Fruit fly (Drosophila melanogaster): ENCODE data around the gene rtet.
A peak's percentile ranks its signal among the peaks of the same experiment; 100 is the strongest.

The rtet gene

dm6 chr3R:21065010-21065695 is 43.1 kb upstream of the rtet start, which contains the start of gene AnxB9 (continued):
- TF ChIP-seq CG17829 (tag; optimal IDR thresholded peaks at IDR 0.05), result no peak
- TF ChIP-seq CG4424 (GFP tag; optimal IDR thresholded peaks at IDR 0.05), result no peak
- no peak for TF ChIP-seq ase (GFP tag; IDR thresholded peaks at IDR 0.05)
- TF ChIP-seq CG11695 (GFP tag; IDR thresholded peaks at IDR 0.05), result 0 out of 3 replicates have a peak, but pooled peaks have one; percentile 44
- TF ChIP-seq Taf1 (GFP tag; IDR thresholded peaks at IDR 0.05), result no peak
- no peak for TF ChIP-seq Hsf (GFP tag; optimal IDR thresholded peaks at IDR 0.05)
- TF ChIP-seq CG4282 (GFP tag; optimal IDR thresholded peaks at IDR 0.05), result peak; percentile 8
- TF ChIP-seq Gug (GFP tag; IDR thresholded peaks at IDR 0.05), result 0 out of 4 replicates have a peak, but pooled peaks have one; percentile 7
- no peak for TF ChIP-seq lov (optimal IDR thresholded peaks at IDR 0.05)
- TF ChIP-seq lov (GFP tag; IDR thresholded peaks at IDR 0.05), result 0 out of 3 replicates have a peak, but pooled peaks have one; percentile 28
- no peak; the same call in 1 of the 2 replicates for TF ChIP-seq lmd (GFP tag; IDR thresholded peaks at IDR 0.05)
- TF ChIP-seq CG7357 (GFP tag; IDR thresholded peaks at IDR 0.05), result no peak
- TF ChIP-seq unpg (GFP tag; optimal IDR thresholded peaks at IDR 0.05), result peak; percentile 28
- TF ChIP-seq Eip74EF (GFP tag; optimal IDR thresholded peaks at IDR 0.05), result peak in 1 of 2 experiments; percentile 49
- no peak for TF ChIP-seq fru (optimal IDR thresholded peaks at IDR 0.05)
- no peak for TF ChIP-seq fd96Cb (tag; optimal IDR thresholded peaks at IDR 0.05)
- TF ChIP-seq CG32772 (GFP tag; IDR thresholded peaks at IDR 0.05), result no peak
- TF ChIP-seq Ada2b (GFP tag; IDR thresholded peaks at IDR 0.05), result no peak
- no peak for TF ChIP-seq CG10654 (GFP tag; optimal IDR thresholded peaks at IDR 0.05)
- TF ChIP-seq Chrac-16 (GFP tag; optimal IDR thresholded peaks at IDR 0.05), result no peak
- no peak for TF ChIP-seq gem (tag; optimal IDR thresholded peaks at IDR 0.05)
- no peak for TF ChIP-seq CG4730 (GFP tag; IDR thresholded peaks at IDR 0.05)
- TF ChIP-seq MTF-1 (GFP tag; optimal IDR thresholded peaks at IDR 0.05; ENCODE audit: borderline replicate concordance), result peak; percentile 71
- TF ChIP-seq gsb (GFP tag; IDR thresholded peaks at IDR 0.05), result no peak
- peak; percentile 66 for TF ChIP-seq CG18599 (GFP tag; optimal IDR thresholded peaks at IDR 0.05)
- no peak for TF ChIP-seq Kr (GFP tag; optimal IDR thresholded peaks at IDR 0.05)
- TF ChIP-seq CG1602 (GFP tag; optimal IDR thresholded peaks at IDR 0.05), result no peak
- TF ChIP-seq Atf-2 (GFP tag; optimal IDR thresholded peaks at IDR 0.05), result no peak
- TF ChIP-seq CG9215 (GFP tag; IDR thresholded peaks at IDR 0.05), result no peak
- TF ChIP-seq CG17186 (GFP tag; optimal IDR thresholded peaks at IDR 0.05), result no peak
- no peak; the same call in 1 of the 3 replicates for TF ChIP-seq Doc3 (GFP tag; IDR thresholded peaks at IDR 0.05; ENCODE audit: partially characterized antibody)
- TF ChIP-seq Fer2 (tag; optimal IDR thresholded peaks at IDR 0.05), result no peak
- peak; percentile 84 for TF ChIP-seq Jarid2 (GFP tag; optimal IDR thresholded peaks at IDR 0.05)
- TF ChIP-seq BEAF-32 (GFP tag; optimal IDR thresholded peaks at IDR 0.05), result no peak
- TF ChIP-seq Asciz (GFP tag; optimal IDR thresholded peaks at IDR 0.05), result peak; percentile 29
- TF ChIP-seq CG17385 (GFP tag; optimal IDR thresholded peaks at IDR 0.05), result peak; percentile 55
- TF ChIP-seq CG15696 (tag; optimal IDR thresholded peaks at IDR 0.05), result no peak
- TF ChIP-seq sc (optimal IDR thresholded peaks at IDR 0.05), result no peak
- TF ChIP-seq sc (GFP tag; optimal IDR thresholded peaks at IDR 0.05), result no peak
- no peak for TF ChIP-seq Sox102F (GFP tag; optimal IDR thresholded peaks at IDR 0.05)
- no peak for TF ChIP-seq ssp (GFP tag; IDR thresholded peaks at IDR 0.05)
- TF ChIP-seq ATbp (GFP tag; optimal IDR thresholded peaks at IDR 0.05), result no peak
- no peak for TF ChIP-seq luna (GFP tag; optimal IDR thresholded peaks at IDR 0.05)
- no peak for TF ChIP-seq CG9609 (GFP tag; optimal IDR thresholded peaks at IDR 0.05)
- TF ChIP-seq ranshi (GFP tag; IDR thresholded peaks at IDR 0.05), result no peak
- peak; percentile 13 for TF ChIP-seq oc (tag; optimal IDR thresholded peaks at IDR 0.05)
- no peak for TF ChIP-seq Bteb2 (GFP tag; optimal IDR thresholded peaks at IDR 0.05)
- no peak for TF ChIP-seq CG30403 (GFP tag; optimal IDR thresholded peaks at IDR 0.05)
- TF ChIP-seq ham (GFP tag; IDR thresholded peaks at IDR 0.05), result no peak
- peak; percentile 82 for TF ChIP-seq Sry-δ (GFP tag; optimal IDR thresholded peaks at IDR 0.05)
- peak; percentile 15 for TF ChIP-seq ac (GFP tag; optimal IDR thresholded peaks at IDR 0.05)
